Fruit fly (Drosophila melanogaster): ENCODE data around the gene CG1394.

CG1394 gene

dm6 chrX:11153826-11154510 lies 16.5 kb downstream of the CG1394 start, which contains the start of the genes rtv and Dlic (continued):
- TF ChIP-seq gfzf (GFP tag; optimal IDR thresholded peaks at IDR 0.05) (peak; percentile 72), Atf3 (GFP tag; optimal IDR thresholded peaks at IDR 0.05) (peak; percentile 32), CG6272 (GFP tag; IDR thresholded peaks at IDR 0.05) (no peak), CG1603 (tag; optimal IDR thresholded peaks at IDR 0.05) (peak; percentile 23), CG10366 (GFP tag; IDR thresholded peaks at IDR 0.05) (no peak), sqz (GFP tag; optimal IDR thresholded peaks at IDR 0.05) (no peak), gt (GFP tag; IDR thresholded peaks at IDR 0.05) (no peak), Sry-β (GFP tag; optimal IDR thresholded peaks at IDR 0.05) (peak; percentile 7), CG18619 (GFP tag; optimal IDR thresholded peaks at IDR 0.05) (no peak), CG11398 (GFP tag; optimal IDR thresholded peaks at IDR 0.05) (no peak), odd (GFP tag; optimal IDR thresholded peaks at IDR 0.05) (no peak), Mes4 (GFP tag; optimal IDR thresholded peaks at IDR 0.05) (peak; percentile 29), CG15479 (GFP tag; optimal IDR thresholded peaks at IDR 0.05) (no peak), CG8290 (GFP tag; optimal IDR thresholded peaks at IDR 0.05) (peak; percentile 52), CG8290 (tag; optimal IDR thresholded peaks at IDR 0.05) (peak; percentile 17 to 23), shn (GFP tag; optimal IDR thresholded peaks at IDR 0.05) (peak; percentile 2), CG3847 (GFP tag; IDR thresholded peaks at IDR 0.05) (0 out of 2 replicates have a peak, but pooled peaks have one; percentile 26), CG13424 (tag; optimal IDR thresholded peaks at IDR 0.05) (peak; percentile 1), Dbx (GFP tag; IDR thresholded peaks at IDR 0.05) (no peak), Med (GFP tag) (peak; percentile 85), Oaz (GFP tag; IDR thresholded peaks at IDR 0.05) (no peak), Doc3 (GFP tag; IDR thresholded peaks at IDR 0.05; ENCODE audit: partially characterized antibody) (peak; percentile 75), Usf (GFP tag; optimal IDR thresholded peaks at IDR 0.05) (no peak), sisA (GFP tag; IDR thresholded peaks at IDR 0.05) (no peak), twi (tag; optimal IDR thresholded peaks at IDR 0.05) (no peak), Oli (tag; optimal IDR thresholded peaks at IDR 0.05) (no peak), Vsx1 (GFP tag; optimal IDR thresholded peaks at IDR 0.05) (no peak), CG13775 (GFP tag; optimal IDR thresholded peaks at IDR 0.05) (no peak), HLH54F (GFP tag; optimal IDR thresholded peaks at IDR 0.05) (no peak), Bgb (GFP tag; IDR thresholded peaks at IDR 0.05; ENCODE audit: partially characterized antibody) (peak; percentile 57; the same call in 1 of the 2 replicates), Opbp (GFP tag; IDR thresholded peaks at IDR 0.05; ENCODE audit: partially characterized antibody) (0 out of 3 replicates have a peak, but pooled peaks have one; percentile 47), Hand (GFP tag; optimal IDR thresholded peaks at IDR 0.05) (no peak), CG9817 (tag; optimal IDR thresholded peaks at IDR 0.05) (peak; percentile 21), pita (GFP tag; optimal IDR thresholded peaks at IDR 0.05) (peak; percentile 8), E2f2 (GFP tag; IDR thresholded peaks at IDR 0.05) (peak; percentile 48; the same call in 1 of the 2 replicates), CG7372 (GFP tag; IDR thresholded peaks at IDR 0.05) (no peak), CG8089 (GFP tag; optimal IDR thresholded peaks at IDR 0.05) (no peak), nerfin-1 (tag; optimal IDR thresholded peaks at IDR 0.05) (peak; percentile 74), hth (optimal IDR thresholded peaks at IDR 0.05) (no peak), jigr1 (GFP tag; IDR thresholded peaks at IDR 0.05) (no peak), slbo (GFP tag; IDR thresholded peaks at IDR 0.05) (peak; percentile 43; the same call in 1 of the 2 replicates), CG14667 (GFP tag; IDR thresholded peaks at IDR 0.05) (no peak), CG2712 (tag; optimal IDR thresholded peaks at IDR 0.05) (peak; percentile 65), Side (GFP tag; optimal IDR thresholded peaks at IDR 0.05) (no peak), CG4730 (GFP tag; IDR thresholded peaks at IDR 0.05) (no peak), sens (GFP tag) (peak; percentile 30), dati (GFP tag; IDR thresholded peaks at IDR 0.05) (no peak), lmd (GFP tag; IDR thresholded peaks at IDR 0.05) (no peak), NK7.1 (GFP tag; optimal IDR thresholded peaks at IDR 0.05) (no peak), CG14014 (GFP tag; IDR thresholded peaks at IDR 0.05) (no peak), CkIIα-i1 (GFP tag; IDR thresholded peaks at IDR 0.05) (no peak)
